Fruit fly (Drosophila melanogaster): Measurements from ENCODE around the gene CG17380.
A peak's percentile ranks its signal among the peaks of the same experiment; 100 is the strongest.

CG17380 gene

DNA sequence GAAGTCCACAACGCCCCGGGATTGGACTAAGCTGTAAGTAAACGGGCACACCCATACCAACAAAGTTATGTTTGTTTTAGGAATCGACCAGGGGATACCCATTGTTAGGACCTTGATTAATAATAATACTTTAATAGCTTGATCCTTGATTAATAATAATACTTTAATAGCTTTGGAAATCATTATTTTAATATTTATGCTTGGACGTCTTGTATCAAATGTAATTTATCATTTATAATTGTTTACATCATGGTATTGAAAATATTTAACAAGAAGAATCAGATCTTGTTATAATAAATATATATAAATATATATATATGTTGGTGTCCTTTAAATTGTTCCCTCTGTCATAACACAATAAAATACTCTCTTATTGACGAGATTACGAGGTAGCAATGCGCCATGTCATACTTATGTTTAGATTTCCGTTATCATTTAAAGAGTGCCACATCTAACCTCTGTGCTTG lies 46.6 kb downstream of the CG17380 start (continued):
- TF ChIP-seq CG32772 (GFP tag; IDR thresholded peaks at IDR 0.05) = peak; percentile 70
- no peak for TF ChIP-seq slou (GFP tag; optimal IDR thresholded peaks at IDR 0.05)
- peak; percentile 89 for TF ChIP-seq row (GFP tag; IDR thresholded peaks at IDR 0.05)
- TF ChIP-seq CG1647 (GFP tag; optimal IDR thresholded peaks at IDR 0.05) = no peak
- peak; percentile 85 for TF ChIP-seq CG10147 (GFP tag; optimal IDR thresholded peaks at IDR 0.05)
- peak; percentile 88 for TF ChIP-seq CG8924 (tag; optimal IDR thresholded peaks at IDR 0.05)
- TF ChIP-seq GATAe (GFP tag; conservative IDR thresholded peaks at IDR 0.05) = no peak
- peak; percentile 87 for TF ChIP-seq CG32767 (GFP tag; IDR thresholded peaks at IDR 0.05)
- no peak for TF ChIP-seq hth (optimal IDR thresholded peaks at IDR 0.05)
- peak; percentile 75 for TF ChIP-seq CG10979 (tag; optimal IDR thresholded peaks at IDR 0.05)
- TF ChIP-seq CG4424 (GFP tag; optimal IDR thresholded peaks at IDR 0.05) = peak; percentile 33
- no peak for TF ChIP-seq maf-S (GFP tag; optimal IDR thresholded peaks at IDR 0.05)
- no peak for TF ChIP-seq lbe (GFP tag; optimal IDR thresholded peaks at IDR 0.05)
- peak; percentile 39 for TF ChIP-seq Fer2 (tag; optimal IDR thresholded peaks at IDR 0.05)
- TF ChIP-seq seq (GFP tag; IDR thresholded peaks at IDR 0.05) = peak; percentile 78
- peak; percentile 90 for TF ChIP-seq CG7556 (GFP tag; optimal IDR thresholded peaks at IDR 0.05)
- TF ChIP-seq pita (GFP tag; optimal IDR thresholded peaks at IDR 0.05) = no peak
- TF ChIP-seq B-H2 (GFP tag; optimal IDR thresholded peaks at IDR 0.05) = peak; percentile 72
- peak; percentile 79 for TF ChIP-seq Drgx (GFP tag; IDR thresholded peaks at IDR 0.05)
- peak; percentile 75 for TF ChIP-seq Rfx (GFP tag; IDR thresholded peaks at IDR 0.05)
- TF ChIP-seq Max (GFP tag; optimal IDR thresholded peaks at IDR 0.05) = peak; percentile 46
- TF ChIP-seq CG31441 (GFP tag; IDR thresholded peaks at IDR 0.05) = peak; percentile 88
- no peak for TF ChIP-seq sr (GFP tag; IDR thresholded peaks at IDR 0.05)
- peak; percentile 81 for TF ChIP-seq bcd (GFP tag; optimal IDR thresholded peaks at IDR 0.05)
- peak; percentile 81 for TF ChIP-seq ci (GFP tag; IDR thresholded peaks at IDR 0.05)
- no peak for TF ChIP-seq vnd (GFP tag; IDR thresholded peaks at IDR 0.05; ENCODE audit: partially characterized antibody)
- TF ChIP-seq NfI (GFP tag; optimal IDR thresholded peaks at IDR 0.05) = peak; percentile 85
- TF ChIP-seq BEAF-32 (GFP tag; optimal IDR thresholded peaks at IDR 0.05) = no peak
- peak; percentile 92 for TF ChIP-seq fd3F (GFP tag; optimal IDR thresholded peaks at IDR 0.05)
- peak; percentile 87 for TF ChIP-seq Xrp1 (GFP tag; IDR thresholded peaks at IDR 0.05)
- no peak for TF ChIP-seq CG8944 (GFP tag; optimal IDR thresholded peaks at IDR 0.05)
- TF ChIP-seq ems (GFP tag; optimal IDR thresholded peaks at IDR 0.05) = no peak
- no peak for TF ChIP-seq MESR4 (GFP tag; optimal IDR thresholded peaks at IDR 0.05)
- TF ChIP-seq ATbp (GFP tag; optimal IDR thresholded peaks at IDR 0.05) = peak; percentile 76
- no peak for TF ChIP-seq Trl (optimal IDR thresholded peaks at IDR 0.05)
- no peak for TF ChIP-seq Trl (GFP tag; optimal IDR thresholded peaks at IDR 0.05)
- peak; percentile 85 for TF ChIP-seq twi (tag; optimal IDR thresholded peaks at IDR 0.05)
- no peak for TF ChIP-seq Bgb (GFP tag; IDR thresholded peaks at IDR 0.05; ENCODE audit: partially characterized antibody)
- no peak for TF ChIP-seq fd102C (GFP tag; optimal IDR thresholded peaks at IDR 0.05)
- no peak for TF ChIP-seq HmgD (GFP tag; optimal IDR thresholded peaks at IDR 0.05)
- TF ChIP-seq kay (GFP tag; optimal IDR thresholded peaks at IDR 0.05) = peak; percentile 48
- 0 out of 3 replicates have a peak, but pooled peaks have one; percentile 46 for TF ChIP-seq otp (GFP tag; IDR thresholded peaks at IDR 0.05)
- peak; percentile 67 for TF ChIP-seq CG3847 (GFP tag; IDR thresholded peaks at IDR 0.05)
- peak; percentile 57; the same call in 2 of the 3 replicates for TF ChIP-seq CG11093 (GFP tag; IDR thresholded peaks at IDR 0.05)
- peak; percentile 30; the same call in 1 of the 2 replicates for TF ChIP-seq sim (GFP tag; IDR thresholded peaks at IDR 0.05)
- TF ChIP-seq jumu (GFP tag; optimal IDR thresholded peaks at IDR 0.05) = no peak
- TF ChIP-seq sens (GFP tag) = peak; percentile 74
- peak; percentile 39 for TF ChIP-seq ind (GFP tag; optimal IDR thresholded peaks at IDR 0.05)
- TF ChIP-seq ken (GFP tag; IDR thresholded peaks at IDR 0.05) = peak; percentile 48; the same call in 1 of the 3 replicates
- peak; percentile 97 for TF ChIP-seq D19B (GFP tag; optimal IDR thresholded peaks at IDR 0.05)
- TF ChIP-seq CG3163 (GFP tag; optimal IDR thresholded peaks at IDR 0.05) = no peak
- peak; percentile 79 for TF ChIP-seq lmd (GFP tag; IDR thresholded peaks at IDR 0.05)
- no peak for TF ChIP-seq CG8765 (GFP tag; IDR thresholded peaks at IDR 0.05)

All from whole organism, embryonic.